Worm (Caenorhabditis elegans) whole organism, midembryonic: Measurements from ENCODE around the gene M57.2.

ENCODE experiments used
- T22C8.4 ChIP-seq: fragments of 200-800 bp; sonication (Bioruptor generic); IDR thresholded peaks from 2 replicates; pipeline ENCODE4 v1.3.6; 2022; ENCODE audit warnings: missing genetic modification characterization, missing compliant biosample characterization
- cog-1 ChIP-seq: sonication (generic microtip); optimal IDR thresholded peaks from 2 replicates; lab custom pipeline; 2016; ENCODE audit warnings: missing genetic modification characterization, missing compliant biosample characterization
- flt-1 ChIP-seq: fragments of 200-800 bp; sonication (Bioruptor generic); IDR thresholded peaks from 2 replicates; pipeline ENCODE4 v1.3.6; 2022; ENCODE audit warnings: missing genetic modification characterization, missing compliant biosample characterization
- klf-2 ChIP-seq: fragments of 200-800 bp; sonication (Bioruptor generic); conservative IDR thresholded peaks from 2 replicates; pipeline ENCODE4 v1.3.6; 2022; ENCODE audit warnings: missing genetic modification reagents, missing genetic modification characterization, missing compliant biosample characterization
- med-1 ChIP-seq: sonication (generic microtip); optimal IDR thresholded peaks from 2 replicates; lab custom pipeline; 2017; ENCODE audit warnings: missing genetic modification characterization, mild to moderate bottlenecking, missing compliant biosample characterization, antibody characterized with exemption, missing genetic modification reagents; ENCODE audit not compliant: insufficient read depth
- ref-1 ChIP-seq: fragments of 200-800 bp; sonication (Bioruptor generic); conservative IDR thresholded peaks from 2 replicates; pipeline ENCODE4 v1.3.6; 2022; ENCODE audit warnings: missing genetic modification reagents, missing genetic modification characterization, missing compliant biosample characterization
- tab-1 ChIP-seq: fragments of 200-800 bp; sonication (Bioruptor generic); IDR thresholded peaks from 2 replicates; pipeline ENCODE4 v1.3.6; 2022; ENCODE audit warnings: missing genetic modification characterization, missing compliant biosample characterization
- ztf-23 ChIP-seq: fragments of 200-800 bp; sonication (Bioruptor generic); IDR thresholded peaks from 2 replicates; pipeline ENCODE4 v1.3.6; 2022; ENCODE audit warnings: missing genetic modification reagents, missing genetic modification characterization, missing compliant biosample characterization
- ztf-29 ChIP-seq: fragments of 200-800 bp; sonication (Bioruptor generic); IDR thresholded peaks from 2 replicates; pipeline ENCODE4 v1.3.6; 2022; ENCODE audit warnings: missing genetic modification reagents, missing genetic modification characterization, missing compliant biosample characterization

M57.2 gene

DNA sequence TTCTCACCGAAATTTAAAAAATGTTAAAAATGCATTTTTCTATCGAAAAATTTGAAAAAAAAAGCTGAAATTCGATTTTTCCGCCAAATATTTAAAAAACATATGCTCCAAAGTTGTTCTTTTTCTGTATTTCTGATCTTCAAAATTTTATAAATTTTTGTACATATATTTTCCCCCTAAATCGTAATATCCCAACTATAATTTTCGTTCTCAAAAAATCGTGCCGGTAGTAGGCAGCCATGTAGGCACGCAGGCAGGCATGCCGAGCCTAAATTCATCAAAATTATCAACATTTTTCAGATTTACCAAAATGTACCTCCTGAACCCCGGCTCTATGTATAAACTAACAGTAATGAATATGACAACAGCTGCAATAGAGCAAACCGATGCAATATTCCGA lies 37.7 kb downstream of the M57.2 start, which contains the start of gene sre-5:
Gene sre-5 (plus strand): TSS at position 301 of the 400 bp plus-strand sequence.
- TF ChIP-seq tab-1 (GFP tag; lab: Robert Waterston, UW) (no peak), cog-1 (no peak), flt-1 (GFP tag; lab: Robert Waterston, UW) (no peak), med-1 (no peak), ztf-23 (GFP tag; lab: Robert Waterston, UW) (no peak)

DNA sequence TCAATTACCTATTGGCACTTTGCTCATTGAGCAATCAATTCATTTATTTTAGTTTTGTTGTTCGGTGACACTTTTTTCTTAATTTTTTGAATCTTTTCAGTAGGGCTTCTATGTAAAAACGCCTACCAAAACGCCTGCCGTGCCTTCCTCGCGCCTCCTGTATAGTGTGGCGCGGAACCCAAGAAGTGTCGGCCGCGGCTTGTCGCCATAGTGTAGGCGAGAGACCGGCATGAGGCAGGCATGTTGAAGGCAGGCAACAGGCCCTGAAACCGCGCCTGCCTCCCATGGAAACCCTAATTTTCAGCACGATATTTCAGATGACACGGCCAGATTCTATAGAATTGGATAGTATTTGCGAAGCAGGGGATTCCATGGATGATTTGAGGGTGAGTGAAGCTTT lies 41.5 kb downstream of the M57.2 start, which contains the start of gene otpl-1:
Gene otpl-1 (plus strand): TSS at position 372 of the 400 bp plus-strand sequence.
- TF ChIP-seq ztf-29 = no peak
- TF ChIP-seq tab-1 (GFP tag; lab: Robert Waterston, UW) = no peak
- TF ChIP-seq klf-2 (GFP tag; lab: Robert Waterston, UW) = no peak
- TF ChIP-seq T22C8.4 (GFP tag; lab: Robert Waterston, UW) = no peak
- no peak for TF ChIP-seq flt-1 (GFP tag; lab: Robert Waterston, UW)
- no peak for TF ChIP-seq med-1
- TF ChIP-seq ztf-23 (GFP tag; lab: Robert Waterston, UW) = no peak
- TF ChIP-seq cog-1 = no peak
- no peak for TF ChIP-seq ref-1 (GFP tag; lab: Robert Waterston, UW)

DNA sequence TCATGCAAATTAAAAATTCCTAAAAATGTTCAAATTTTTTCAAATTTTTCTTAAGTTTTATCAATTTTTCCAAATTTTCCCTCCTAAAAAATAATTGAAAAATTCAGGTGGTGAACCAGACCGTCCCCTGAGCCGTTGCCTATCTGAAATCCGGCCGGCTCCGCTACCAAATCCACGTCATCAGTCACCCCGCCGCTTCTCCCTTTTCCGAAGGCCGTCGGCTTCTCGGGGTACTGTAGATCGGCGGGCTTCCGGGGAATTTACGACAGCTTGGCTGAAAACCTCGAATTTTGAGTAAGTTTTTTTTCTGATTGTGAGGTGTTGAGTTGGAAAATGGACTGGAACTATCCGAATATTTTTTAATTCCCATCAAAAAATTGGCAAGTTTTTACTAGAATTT lies 43.5 kb downstream of the M57.2 start:
- TF ChIP-seq ref-1 (GFP tag; lab: Robert Waterston, UW) (no peak), ztf-29 (no peak), flt-1 (GFP tag; lab: Robert Waterston, UW) (no peak), klf-2 (GFP tag; lab: Robert Waterston, UW) (no peak), med-1 (no peak), cog-1 (no peak), T22C8.4 (GFP tag; lab: Robert Waterston, UW) (no peak)

DNA sequence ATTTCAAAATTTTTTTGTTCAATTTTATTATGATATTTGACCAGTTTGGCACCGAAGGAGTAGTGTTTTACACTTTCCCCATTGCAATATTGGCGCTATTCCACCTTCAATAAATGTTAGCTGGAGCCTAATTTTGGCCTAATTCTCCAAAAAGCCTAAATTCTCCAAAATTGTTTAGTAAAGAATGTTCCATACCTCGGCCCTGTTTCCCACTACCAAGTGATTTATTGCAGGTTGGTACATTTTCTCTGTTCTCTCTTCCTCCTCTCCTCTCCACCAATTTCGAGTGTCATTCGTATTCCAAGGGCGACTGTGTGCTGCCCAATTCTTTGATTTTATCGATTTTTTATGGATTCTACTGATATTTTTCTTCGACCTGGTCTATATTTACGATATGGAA lies 51.0 kb downstream of the M57.2 start, which contains the start of gene Y37E11B.2:
Gene Y37E11B.2 (plus strand): TSS at position 301 of the 400 bp plus-strand sequence.
- TF ChIP-seq tab-1 (GFP tag; lab: Robert Waterston, UW) = no peak
- TF ChIP-seq ztf-29 = no peak
- no peak for TF ChIP-seq ztf-23 (GFP tag; lab: Robert Waterston, UW)
- TF ChIP-seq T22C8.4 (GFP tag; lab: Robert Waterston, UW) = no peak
- TF ChIP-seq flt-1 (GFP tag; lab: Robert Waterston, UW) = no peak
- no peak for TF ChIP-seq klf-2 (GFP tag; lab: Robert Waterston, UW)

DNA sequence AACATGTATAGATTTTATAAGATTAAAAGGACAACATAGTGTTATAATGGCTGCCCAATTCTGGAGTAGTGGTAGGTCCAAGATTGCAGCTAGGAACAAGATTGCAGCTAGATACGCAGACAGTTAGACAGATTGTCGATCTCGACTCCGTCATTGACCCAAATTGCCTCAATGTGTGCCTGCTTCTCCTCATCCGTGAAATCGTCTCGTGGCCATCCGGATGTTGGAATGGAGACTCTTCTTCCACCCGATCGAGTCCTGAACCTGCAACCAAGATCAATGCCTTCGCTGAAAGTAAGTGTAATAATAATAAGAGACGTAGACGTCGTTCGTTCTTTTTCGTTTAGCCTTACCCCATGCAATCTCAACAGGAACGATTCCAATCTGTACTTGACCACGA lies 51.5 kb downstream of the M57.2 start:
- TF ChIP-seq cog-1 (no peak), flt-1 (GFP tag; lab: Robert Waterston, UW) (no peak), klf-2 (GFP tag; lab: Robert Waterston, UW) (no peak), T22C8.4 (GFP tag; lab: Robert Waterston, UW) (no peak), tab-1 (GFP tag; lab: Robert Waterston, UW) (no peak)

DNA sequence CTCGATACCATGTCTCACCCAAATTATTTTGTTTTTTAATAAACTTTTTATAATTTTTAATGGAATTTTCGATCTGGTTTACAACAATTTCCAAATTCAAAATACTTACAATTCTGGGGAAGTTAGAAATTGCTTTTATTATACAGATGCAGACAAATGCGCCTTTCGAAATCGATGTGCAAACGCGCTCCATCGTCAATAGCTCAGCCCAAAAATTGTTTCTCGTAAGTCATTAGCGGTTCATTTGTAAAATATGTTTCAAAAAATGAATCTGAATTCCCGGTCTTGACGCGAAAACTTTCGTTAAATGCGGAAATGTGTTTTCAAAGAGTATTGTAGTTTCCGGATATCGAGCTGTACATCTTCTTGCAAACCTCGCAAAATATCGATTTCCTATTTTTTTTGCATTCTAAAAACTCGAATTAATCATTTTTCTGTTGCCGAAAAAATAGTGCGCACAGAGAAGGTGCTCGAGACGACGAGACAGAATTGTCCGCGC lies 52.4 kb downstream of the M57.2 start, which contains the start of gene Y37E11B.1:
Gene Y37E11B.1 (plus strand): TSS at position 145 of the 499 bp plus-strand sequence.
- no peak for TF ChIP-seq cog-1
